Fruit fly (Drosophila melanogaster) whole organism, prepupa: ENCODE results near the gene CG6126.

ENCODE experiments used
- CG10631 ChIP-seq: fragments of 200-800 bp; sonication (Bioruptor generic); optimal IDR thresholded peaks from 2 replicates; lab custom pipeline; 2016; ENCODE audit warnings: missing biosample characterization, missing genetic modification characterization
- CG10669 ChIP-seq: fragments of 200-800 bp; sonication (Bioruptor generic); optimal IDR thresholded peaks from 3 replicates; lab custom pipeline; 2018; ENCODE audit warnings: missing biosample characterization, mild to moderate bottlenecking, missing genetic modification characterization, moderate library complexity
- CG11294 ChIP-seq: fragments of 200-800 bp; sonication (Bioruptor generic); IDR thresholded peaks from 2 replicates; pipeline ENCODE4 v1.3.6; 2022; ENCODE audit warnings: missing biosample characterization, missing genetic modification characterization
- CG11762 ChIP-seq: fragments of 200-800 bp; sonication (Bioruptor generic); optimal IDR thresholded peaks from 3 replicates; lab custom pipeline; 2016; ENCODE audit warnings: missing biosample characterization, missing genetic modification characterization; ENCODE audit not compliant: insufficient read depth
- CG11902 ChIP-seq: fragments of 200-800 bp; sonication (Bioruptor generic); optimal IDR thresholded peaks from 3 replicates; lab custom pipeline; 2016; ENCODE audit warnings: missing biosample characterization, missing genetic modification characterization
- CG15336 ChIP-seq: fragments of 200-800 bp; sonication (Bioruptor generic); IDR thresholded peaks from 2 replicates; pipeline ENCODE4 v1.3.6; 2022; ENCODE audit warnings: missing biosample characterization, missing genetic modification characterization
- CG1621 ChIP-seq: fragments of 200-800 bp; sonication (Bioruptor generic); optimal IDR thresholded peaks from 3 replicates; lab custom pipeline; 2018; ENCODE audit warnings: missing biosample characterization, mild to moderate bottlenecking, missing genetic modification characterization
- CG3032 ChIP-seq: fragments of 200-800 bp; optimal IDR thresholded peaks from 2 replicates; lab custom pipeline; 2019; ENCODE audit warnings: missing biosample characterization, mild to moderate bottlenecking, missing genetic modification characterization, moderate library complexity
- CG31627 ChIP-seq: fragments of 200-800 bp; sonication (Bioruptor generic); optimal IDR thresholded peaks from 3 replicates; lab custom pipeline; 2016; ENCODE audit warnings: missing biosample characterization, missing genetic modification characterization
- CG34406 ChIP-seq: fragments of 200-800 bp; sonication (Bioruptor generic); optimal IDR thresholded peaks from 3 replicates; lab custom pipeline; 2016; ENCODE audit warnings: missing biosample characterization, missing genetic modification characterization
- CG3919 ChIP-seq: fragments of 200-800 bp; sonication (Bioruptor generic); optimal IDR thresholded peaks from 3 replicates; lab custom pipeline; 2016; ENCODE audit warnings: missing biosample characterization, missing genetic modification characterization
- CG4318 ChIP-seq: fragments of 200-800 bp; sonication (Bioruptor generic); optimal IDR thresholded peaks from 3 replicates; lab custom pipeline; 2017; ENCODE audit warnings: missing biosample characterization, mild to moderate bottlenecking, missing genetic modification characterization
- CG6163 ChIP-seq: fragments of 200-800 bp; sonication (Bioruptor generic); IDR thresholded peaks from 3 replicates; pipeline ENCODE4 v1.3.6; 2022; ENCODE audit warnings: missing biosample characterization, missing genetic modification characterization
- CG6276 ChIP-seq: fragments of 200-800 bp; sonication (Bioruptor generic); optimal IDR thresholded peaks from 2 replicates; lab custom pipeline; 2017; ENCODE audit warnings: missing biosample characterization, mild to moderate bottlenecking, missing genetic modification characterization
- CG6792 ChIP-seq: fragments of 200-800 bp; sonication (Bioruptor generic); optimal IDR thresholded peaks from 3 replicates; lab custom pipeline; 2016; ENCODE audit warnings: missing biosample characterization, missing genetic modification characterization
- CG6808 ChIP-seq: fragments of 200-800 bp; sonication (Bioruptor generic); optimal IDR thresholded peaks from 3 replicates; lab custom pipeline; 2017; ENCODE audit warnings: missing biosample characterization, missing genetic modification characterization, mild to moderate bottlenecking, moderate library complexity, missing genetic modification reagents
- CG6854 ChIP-seq: fragments of 200-800 bp; sonication (Bioruptor generic); optimal IDR thresholded peaks from 2 replicates; lab custom pipeline; 2017; ENCODE audit warnings: missing biosample characterization, mild to moderate bottlenecking, missing genetic modification characterization
- CG7368 ChIP-seq: fragments of 200-800 bp; sonication (Bioruptor generic); optimal IDR thresholded peaks from 3 replicates; lab custom pipeline; 2016; ENCODE audit warnings: missing biosample characterization, missing genetic modification characterization
- CG8119 ChIP-seq: fragments of 200-800 bp; sonication (Bioruptor generic); IDR thresholded peaks from 3 replicates; pipeline ENCODE4 v1.3.6; 2022; ENCODE audit warnings: missing biosample characterization, missing genetic modification characterization
- CG8319 ChIP-seq: fragments of 200-800 bp; sonication (Bioruptor generic); optimal IDR thresholded peaks from 3 replicates; lab custom pipeline; 2016; ENCODE audit warnings: missing biosample characterization, missing genetic modification characterization
- CG9139 ChIP-seq: fragments of 200-800 bp; sonication (Bioruptor generic); optimal IDR thresholded peaks from 3 replicates; lab custom pipeline; 2017; ENCODE audit warnings: missing biosample characterization, mild to moderate bottlenecking, missing genetic modification characterization
- Eip75B ChIP-seq: fragments of 200-800 bp; sonication (Bioruptor generic); optimal IDR thresholded peaks from 3 replicates; lab custom pipeline; 2016; ENCODE audit warnings: missing biosample characterization, missing genetic modification characterization
- Eip78C ChIP-seq: fragments of 200-800 bp; sonication (Bioruptor generic); peaks from one replicate; lab custom pipeline; 2016; ENCODE audit warnings: missing biosample characterization, missing genetic modification characterization
- Eip93F ChIP-seq: fragments of 200-800 bp; sonication (Bioruptor generic); optimal IDR thresholded peaks from 2 replicates; lab custom pipeline; 2016; ENCODE audit warnings: missing biosample characterization, mild to moderate bottlenecking, missing genetic modification characterization
- Ets21C ChIP-seq: fragments of 200-800 bp; sonication (Bioruptor generic); optimal IDR thresholded peaks from 3 replicates; lab custom pipeline; 2016; ENCODE audit warnings: missing biosample characterization, missing genetic modification characterization
- Ets96B ChIP-seq: fragments of 200-800 bp; optimal IDR thresholded peaks from 2 replicates; lab custom pipeline; 2019; ENCODE audit warnings: missing biosample characterization, mild to moderate bottlenecking, missing genetic modification characterization, moderate library complexity
- Gug ChIP-seq: fragments of 200-800 bp; sonication (Bioruptor generic); IDR thresholded peaks from 2 replicates; pipeline ENCODE4 v1.3.6; 2022; ENCODE audit warnings: missing biosample characterization, missing genetic modification characterization
- Hr38 ChIP-seq: sonication (Bioruptor generic); optimal IDR thresholded peaks from 2 replicates; lab custom pipeline; 2016; ENCODE audit warnings: missing biosample characterization, missing genetic modification characterization
- Hr39 ChIP-seq: fragments of 200-800 bp; sonication (Bioruptor generic); optimal IDR thresholded peaks from 2 replicates; lab custom pipeline; 2016; ENCODE audit warnings: missing biosample characterization, missing genetic modification characterization
- Hr4 ChIP-seq: fragments of 200-800 bp; sonication (Bioruptor generic); optimal IDR thresholded peaks from 3 replicates; lab custom pipeline; 2016; ENCODE audit warnings: missing biosample characterization, missing genetic modification characterization
- Lpt ChIP-seq: fragments of 200-800 bp; sonication (Bioruptor generic); optimal IDR thresholded peaks from 3 replicates; lab custom pipeline; 2016; ENCODE audit warnings: missing biosample characterization, missing genetic modification characterization
- Met ChIP-seq: fragments of 200-800 bp; sonication (Bioruptor generic); optimal IDR thresholded peaks from 3 replicates; lab custom pipeline; 2016; ENCODE audit warnings: missing biosample characterization, missing genetic modification characterization
- Smox ChIP-seq: fragments of 200-800 bp; sonication (Bioruptor generic); optimal IDR thresholded peaks from 3 replicates; lab custom pipeline; 2016; ENCODE audit warnings: missing biosample characterization, missing genetic modification characterization
- Sox102F ChIP-seq: fragments of 200-800 bp; sonication (Bioruptor generic); optimal IDR thresholded peaks from 2 replicates; lab custom pipeline; 2016; ENCODE audit warnings: missing biosample characterization, mild to moderate bottlenecking, missing genetic modification characterization
- Sox15 ChIP-seq: fragments of 200-800 bp; sonication (Bioruptor generic); optimal IDR thresholded peaks from 3 replicates; lab custom pipeline; 2016; ENCODE audit warnings: missing biosample characterization, missing genetic modification characterization
- achi ChIP-seq: fragments of 200-800 bp; sonication (Bioruptor generic); optimal IDR thresholded peaks from 3 replicates; lab custom pipeline; 2016; ENCODE audit warnings: missing biosample characterization, missing genetic modification characterization
- acj6 ChIP-seq: fragments of 200-800 bp; sonication (Bioruptor generic); optimal IDR thresholded peaks from 3 replicates; lab custom pipeline; 2016; ENCODE audit warnings: missing biosample characterization, missing genetic modification characterization
- cyc ChIP-seq: fragments of 200-800 bp; sonication (Bioruptor generic); optimal IDR thresholded peaks from 3 replicates; lab custom pipeline; 2016; ENCODE audit warnings: missing biosample characterization, missing genetic modification characterization
- dsx ChIP-seq: fragments of 200-800 bp; optimal IDR thresholded peaks from 3 replicates; lab custom pipeline; 2019; ENCODE audit warnings: missing biosample characterization, mild to moderate bottlenecking, missing genetic modification characterization, moderate library complexity; ENCODE audit not compliant: poor library complexity, severe bottlenecking
- eg ChIP-seq: fragments of 200-800 bp; sonication (Bioruptor generic); IDR thresholded peaks from 3 replicates; pipeline ENCODE4 v1.3.6; 2022; ENCODE audit warnings: missing biosample characterization, missing genetic modification characterization
- esn ChIP-seq: fragments of 200-800 bp; sonication (Bioruptor generic); optimal IDR thresholded peaks from 2 replicates; lab custom pipeline; 2016; ENCODE audit warnings: missing biosample characterization, mild to moderate bottlenecking, missing genetic modification characterization, moderate library complexity
- fd59A ChIP-seq: fragments of 200-800 bp; sonication (Bioruptor generic); optimal IDR thresholded peaks from 2 replicates; lab custom pipeline; 2017; ENCODE audit warnings: missing biosample characterization, mild to moderate bottlenecking, missing genetic modification characterization, missing genetic modification reagents
- fkh ChIP-seq: fragments of 200-800 bp; sonication (Bioruptor generic); optimal IDR thresholded peaks from 3 replicates; lab custom pipeline; 2017; ENCODE audit warnings: missing biosample characterization, mild to moderate bottlenecking, missing genetic modification characterization, moderate library complexity
- lz ChIP-seq: fragments of 200-800 bp; sonication (Bioruptor generic); optimal IDR thresholded peaks from 3 replicates; lab custom pipeline; 2016; ENCODE audit warnings: missing biosample characterization, missing genetic modification characterization
- net ChIP-seq: fragments of 200-800 bp; sonication (Bioruptor generic); optimal IDR thresholded peaks from 3 replicates; lab custom pipeline; 2016; ENCODE audit warnings: missing biosample characterization, missing genetic modification characterization
- pdm3 ChIP-seq: fragments of 200-800 bp; sonication (Bioruptor generic); optimal IDR thresholded peaks from 3 replicates; lab custom pipeline; 2016; ENCODE audit warnings: missing biosample characterization, missing genetic modification characterization
- spab ChIP-seq: fragments of 200-800 bp; sonication (Bioruptor generic); optimal IDR thresholded peaks from 2 replicates; lab custom pipeline; 2017; ENCODE audit warnings: missing biosample characterization, mild to moderate bottlenecking, missing genetic modification characterization, missing genetic modification reagents
- ss ChIP-seq, 2 experiments: fragments of 200-800 bp; sonication (Bioruptor generic); optimal IDR thresholded peaks; 2 replicates in 1 of 2; 3 replicates in 1 of 2; lab custom pipeline; 2017 to 2018; ENCODE audit warnings: mild to moderate bottlenecking in 2 of 2, missing biosample characterization in 2 of 2, missing genetic modification characterization in 2 of 2, moderate library complexity in 1 of 2
- topi ChIP-seq: fragments of 200-800 bp; sonication (Bioruptor generic); optimal IDR thresholded peaks from 3 replicates; lab custom pipeline; 2016; ENCODE audit warnings: missing biosample characterization, missing genetic modification characterization
- vri ChIP-seq: fragments of 200-800 bp; sonication (Bioruptor generic); optimal IDR thresholded peaks from 3 replicates; lab custom pipeline; 2016; ENCODE audit warnings: missing biosample characterization, mild to moderate bottlenecking, missing genetic modification characterization

Gene CG6126

dm6 chr3R:16209714-16210553 is 7.1 kb upstream of the CG6126 start:
- TF ChIP-seq CG8119 (0 out of 3 replicates have a peak, but pooled peaks have one; percentile 39), spab (GFP tag; lab: Kevin White, UChicago) (peak; percentile 84), CG9139 (GFP tag; lab: Kevin White, UChicago) (peak; percentile 67), CG34406 (GFP tag; lab: Kevin White, UChicago) (peak; percentile 85), CG8319 (GFP tag; lab: Kevin White, UChicago) (peak; percentile 26), Hr39 (GFP tag; lab: Kevin White, UChicago) (peak; percentile 49), CG3032 (tag; lab: Kevin White, UChicago) (peak; percentile 89), achi (GFP tag; lab: Kevin White, UChicago) (peak; percentile 83), CG11902 (GFP tag; lab: Kevin White, UChicago) (peak; percentile 65), CG6792 (GFP tag; lab: Kevin White, UChicago) (peak; percentile 70), Ets21C (peak; percentile 46), CG10631 (GFP tag; lab: Kevin White, UChicago) (peak; percentile 87), CG7368 (GFP tag; lab: Kevin White, UChicago) (peak; percentile 55), topi (peak; percentile 62), net (GFP tag; lab: Kevin White, UChicago) (peak; percentile 69), fd59A (GFP tag; lab: Kevin White, UChicago) (peak; percentile 76), esn (peak; percentile 80), Lpt (no peak), fkh (no peak), CG10669 (GFP tag; lab: Kevin White, UChicago) (peak; percentile 82), Met (peak; percentile 74), eg (GFP tag; lab: Robert Waterston, UW) (peak; percentile 32; the same call in 2 of the 3 replicates), CG11294 (GFP tag; lab: Robert Waterston, UW) (no peak), Eip75B (GFP tag; lab: Kevin White, UChicago) (peak; percentile 64), Hr38 (no peak), pdm3 (GFP tag; lab: Kevin White, UChicago) (peak; percentile 42), Ets96B (tag; lab: Kevin White, UChicago) (peak; percentile 91), CG15336 (no peak), ss (GFP tag; optimal IDR thresholded peaks at IDR 0.05; lab: Kevin White, UChicago) (peak; percentile 58 to 90), CG6854 (GFP tag; lab: Kevin White, UChicago) (peak; percentile 6), Gug (GFP tag; lab: Robert Waterston, UW) (no peak), CG6163 (GFP tag; lab: Robert Waterston, UW) (peak; percentile 40; the same call in 2 of the 3 replicates), Sox102F (GFP tag; lab: Kevin White, UChicago) (peak; percentile 74), CG31627 (GFP tag; lab: Kevin White, UChicago) (peak; percentile 59), Smox (peak; percentile 66), acj6 (peak; percentile 87), dsx (GFP tag; lab: Kevin White, UChicago) (peak; percentile 75), CG1621 (no peak), Hr4 (GFP tag; lab: Kevin White, UChicago) (peak; percentile 31), CG11762 (GFP tag; lab: Kevin White, UChicago) (peak; percentile 81), CG3919 (GFP tag; lab: Kevin White, UChicago) (peak; percentile 75), Eip93F (peak; percentile 16), vri (peak; percentile 38), CG4318 (GFP tag; lab: Kevin White, UChicago) (peak; percentile 77), CG6276 (GFP tag; lab: Kevin White, UChicago) (peak; percentile 73), CG6808 (GFP tag; lab: Kevin White, UChicago) (peak; percentile 89), cyc (GFP tag; lab: Kevin White, UChicago) (peak; percentile 54), Eip78C (peak; percentile 86), lz (GFP tag; lab: Kevin White, UChicago) (peak; percentile 65), Sox15 (GFP tag; lab: Kevin White, UChicago) (peak; percentile 71)
